Fruit fly (Drosophila melanogaster) whole organism, embryonic: ENCODE data around the gene Hr78.

Source experiments
- Asciz ChIP-seq: fragments of 200-800 bp; sonication (Bioruptor generic); optimal IDR thresholded peaks from 2 replicates; lab custom pipeline; 2017; ENCODE audit warnings: missing biosample characterization, mild to moderate bottlenecking, missing genetic modification characterization, missing genetic modification reagents
- CG10366 ChIP-seq: fragments of 200-800 bp; sonication (Bioruptor generic); IDR thresholded peaks from 2 replicates; pipeline ENCODE4 v1.3.6; 2022; ENCODE audit warnings: missing biosample characterization, missing genetic modification characterization
- CG10431 ChIP-seq: fragments of 200-800 bp; sonication (Bioruptor generic); optimal IDR thresholded peaks from 3 replicates; lab custom pipeline; 2018; ENCODE audit warnings: missing biosample characterization, mild to moderate bottlenecking, missing genetic modification characterization
- CG11695 ChIP-seq: fragments of 200-800 bp; sonication (Bioruptor generic); IDR thresholded peaks from 3 replicates; pipeline ENCODE4 v1.3.6; 2022; ENCODE audit warnings: missing biosample characterization, missing genetic modification characterization
- CG13894 ChIP-seq: fragments of 200-800 bp; sonication (Bioruptor generic); optimal IDR thresholded peaks from 3 replicates; lab custom pipeline; 2018; ENCODE audit warnings: missing biosample characterization, mild to moderate bottlenecking, missing genetic modification characterization, moderate library complexity
- CG16813 ChIP-seq: fragments of 200-800 bp; sonication (Bioruptor generic); IDR thresholded peaks from 3 replicates; pipeline ENCODE4 v1.3.6; 2022; ENCODE audit warnings: missing biosample characterization, missing genetic modification characterization; ENCODE audit not compliant: partially characterized antibody
- CG17912 ChIP-seq: fragments of 200-800 bp; sonication (Bioruptor generic); optimal IDR thresholded peaks from 2 replicates; lab custom pipeline; 2018; ENCODE audit warnings: missing biosample characterization, mild to moderate bottlenecking, missing genetic modification characterization
- CG1832 ChIP-seq: fragments of 200-800 bp; sonication (Bioruptor generic); optimal IDR thresholded peaks from 2 replicates; lab custom pipeline; 2017; ENCODE audit warnings: missing biosample characterization, mild to moderate bottlenecking, missing genetic modification characterization, inconsistent platforms
- CG18619 ChIP-seq: fragments of 200-800 bp; sonication (Bioruptor generic); optimal IDR thresholded peaks from 3 replicates; lab custom pipeline; 2017; ENCODE audit warnings: missing biosample characterization, mild to moderate bottlenecking, missing genetic modification characterization
- CG2678 ChIP-seq: fragments of 200-800 bp; sonication (Bioruptor generic); optimal IDR thresholded peaks from 3 replicates; lab custom pipeline; 2019; ENCODE audit warnings: missing biosample characterization, mild to moderate bottlenecking, missing genetic modification characterization, moderate library complexity
- CG30431 ChIP-seq: fragments of 200-800 bp; sonication (Bioruptor generic); optimal IDR thresholded peaks from 2 replicates; lab custom pipeline; 2017; ENCODE audit warnings: missing biosample characterization, missing genetic modification characterization
- CG31224 ChIP-seq: fragments of 200-800 bp; sonication (Bioruptor generic); IDR thresholded peaks from 2 replicates; pipeline ENCODE4 v1.3.6; 2022; ENCODE audit warnings: missing biosample characterization, missing genetic modification characterization
- CG3163 ChIP-seq: fragments of 200-800 bp; sonication (Bioruptor generic); optimal IDR thresholded peaks from 3 replicates; lab custom pipeline; 2016; ENCODE audit warnings: missing biosample characterization, missing genetic modification characterization
- CG32532 ChIP-seq: fragments of 200-800 bp; sonication (Bioruptor generic); IDR thresholded peaks from 2 replicates; pipeline ENCODE4 v1.3.6; 2022; ENCODE audit warnings: missing biosample characterization, missing genetic modification characterization
- CG3838 ChIP-seq: fragments of 200-800 bp; sonication (Bioruptor generic); optimal IDR thresholded peaks from 3 replicates; lab custom pipeline; 2016; ENCODE audit warnings: missing biosample characterization, missing genetic modification characterization
- CG4854 ChIP-seq: fragments of 200-800 bp; sonication (Bioruptor generic); optimal IDR thresholded peaks from 2 replicates; lab custom pipeline; 2016; ENCODE audit warnings: missing biosample characterization, missing genetic modification characterization, inconsistent platforms
- CG6791 ChIP-seq: fragments of 200-800 bp; sonication (Bioruptor generic); IDR thresholded peaks from 3 replicates; pipeline ENCODE4 v1.3.6; 2022; ENCODE audit warnings: missing biosample characterization, missing genetic modification characterization; ENCODE audit not compliant: partially characterized antibody
- CG7928 ChIP-seq: fragments of 200-800 bp; sonication (Bioruptor generic); optimal IDR thresholded peaks from 2 replicates; lab custom pipeline; 2017; ENCODE audit warnings: missing biosample characterization, mild to moderate bottlenecking, missing genetic modification characterization
- CG8290 ChIP-seq, 3 experiments: fragments of 200-800 bp; sonication (Bioruptor generic); optimal IDR thresholded peaks; 2 replicates each; lab custom pipeline; 2016 to 2019; ENCODE audit warnings: missing biosample characterization in 3 of 3, missing genetic modification characterization in 3 of 3, mild to moderate bottlenecking in 2 of 3, moderate library complexity in 1 of 3
- CG8359 ChIP-seq: fragments of 200-800 bp; sonication (Bioruptor generic); optimal IDR thresholded peaks from 2 replicates; lab custom pipeline; 2017; ENCODE audit warnings: missing biosample characterization, mild to moderate bottlenecking, missing genetic modification characterization, borderline replicate concordance
- CG9215 ChIP-seq: fragments of 200-800 bp; sonication (Bioruptor generic); IDR thresholded peaks from 2 replicates; pipeline ENCODE4 v1.3.6; 2022; ENCODE audit warnings: missing biosample characterization, missing genetic modification characterization
- CG9609 ChIP-seq: fragments of 200-800 bp; sonication (Bioruptor generic); optimal IDR thresholded peaks from 3 replicates; lab custom pipeline; 2016; ENCODE audit warnings: missing biosample characterization, missing genetic modification characterization
- CG9876 ChIP-seq: fragments of 200-800 bp; sonication (Bioruptor generic); optimal IDR thresholded peaks from 2 replicates; lab custom pipeline; 2016; ENCODE audit warnings: missing biosample characterization, missing genetic modification characterization
- Doc2 ChIP-seq: fragments of 200-800 bp; sonication (Bioruptor generic); IDR thresholded peaks from 2 replicates; pipeline ENCODE4 v1.3.6; 2022; ENCODE audit warnings: missing biosample characterization, missing genetic modification characterization
- Doc3 ChIP-seq: fragments of 200-800 bp; sonication (Bioruptor generic); IDR thresholded peaks from 3 replicates; pipeline ENCODE4 v1.3.6; 2022; ENCODE audit warnings: missing biosample characterization, missing genetic modification characterization; ENCODE audit not compliant: partially characterized antibody
- Dref ChIP-seq: fragments of 200-800 bp; sonication (Bioruptor generic); IDR thresholded peaks from 2 replicates; pipeline ENCODE4 v1.3.6; 2022; ENCODE audit warnings: missing biosample characterization, missing genetic modification characterization
- E2f1 ChIP-seq: fragments of 200-800 bp; sonication (Bioruptor generic); IDR thresholded peaks from 2 replicates; pipeline ENCODE4 v1.3.6; 2022; ENCODE audit warnings: missing biosample characterization, missing genetic modification characterization
- Hmr ChIP-seq: fragments of 200-800 bp; sonication (Bioruptor generic); optimal IDR thresholded peaks from 3 replicates; lab custom pipeline; 2017; ENCODE audit warnings: mild to moderate bottlenecking, missing biosample characterization, missing genetic modification reagents, missing genetic modification characterization
- Lhr ChIP-seq: fragments of 200-800 bp; sonication (Bioruptor generic); optimal IDR thresholded peaks from 3 replicates; lab custom pipeline; 2017; ENCODE audit warnings: mild to moderate bottlenecking, missing biosample characterization, missing genetic modification reagents, missing genetic modification characterization
- PHDP ChIP-seq: fragments of 200-800 bp; sonication (Bioruptor generic); optimal IDR thresholded peaks from 3 replicates; lab custom pipeline; 2018; ENCODE audit warnings: missing biosample characterization, mild to moderate bottlenecking, missing genetic modification characterization, moderate library complexity
- Rx ChIP-seq: fragments of 200-800 bp; sonication (Bioruptor generic); IDR thresholded peaks from 2 replicates; pipeline ENCODE4 v1.3.6; 2022; ENCODE audit warnings: missing biosample characterization, missing genetic modification characterization
- Sry-β ChIP-seq: fragments of 200-800 bp; sonication (Bioruptor generic); optimal IDR thresholded peaks from 2 replicates; lab custom pipeline; 2018; ENCODE audit warnings: missing biosample characterization, mild to moderate bottlenecking, missing genetic modification characterization, moderate library complexity
- Stat92E ChIP-seq, 3 experiments: fragments of >200 bp in 2 of 3; fragments of 200-800 bp in 1 of 3; sonication (Bioruptor generic) in 1 of 3; optimal IDR thresholded peaks; 2 replicates each; lab custom pipeline; 2017 to 2019; ENCODE audit warnings: missing biosample characterization in 3 of 3, missing genetic modification characterization in 3 of 3, mild to moderate bottlenecking in 1 of 3, moderate library complexity in 1 of 3
- Xrp1 ChIP-seq: fragments of 200-800 bp; sonication (Bioruptor generic); IDR thresholded peaks from 2 replicates; pipeline ENCODE4 v1.3.6; 2022; ENCODE audit warnings: missing biosample characterization, missing genetic modification characterization
- ab ChIP-seq: fragments of 200-800 bp; sonication (Bioruptor generic); optimal IDR thresholded peaks from 2 replicates; lab custom pipeline; 2016; ENCODE audit warnings: missing biosample characterization, missing genetic modification characterization
- abd-A ChIP-seq: fragments of 200-800 bp; sonication (Bioruptor generic); optimal IDR thresholded peaks from 3 replicates; lab custom pipeline; 2019; ENCODE audit warnings: missing biosample characterization, mild to moderate bottlenecking, missing genetic modification characterization, moderate library complexity
- cas ChIP-seq: fragments of 200-800 bp; sonication (Bioruptor generic); IDR thresholded peaks from 2 replicates; pipeline ENCODE4 v1.3.6; 2022; ENCODE audit warnings: missing biosample characterization, missing genetic modification characterization
- cato ChIP-seq: fragments of 200-800 bp; sonication (Bioruptor generic); optimal IDR thresholded peaks from 2 replicates; lab custom pipeline; 2016; ENCODE audit warnings: missing biosample characterization, missing genetic modification characterization, borderline replicate concordance
- corto ChIP-seq: fragments of 200-800 bp; sonication (Bioruptor generic); optimal IDR thresholded peaks from 2 replicates; lab custom pipeline; 2016; ENCODE audit warnings: missing biosample characterization, mild to moderate bottlenecking, missing genetic modification characterization, moderate library complexity
- fd64A ChIP-seq: fragments of 200-800 bp; sonication (Bioruptor generic); optimal IDR thresholded peaks from 3 replicates; lab custom pipeline; 2018; ENCODE audit warnings: missing biosample characterization, mild to moderate bottlenecking, missing genetic modification characterization
- her ChIP-seq: fragments of 200-800 bp; sonication (Bioruptor generic); optimal IDR thresholded peaks from 2 replicates; lab custom pipeline; 2016; ENCODE audit warnings: missing biosample characterization, missing genetic modification characterization
- ind ChIP-seq: fragments of 200-800 bp; sonication (Bioruptor generic); optimal IDR thresholded peaks from 3 replicates; lab custom pipeline; 2016; ENCODE audit warnings: missing biosample characterization, missing genetic modification characterization
- insv ChIP-seq, 2 experiments: fragments of 200-800 bp; sonication (Bioruptor generic); optimal IDR thresholded peaks; 3 replicates each; lab custom pipeline; 2016 to 2018; ENCODE audit warnings: missing biosample characterization in 2 of 2, missing genetic modification characterization in 2 of 2
- jigr1 ChIP-seq: fragments of 200-800 bp; sonication (Bioruptor generic); IDR thresholded peaks from 3 replicates; pipeline ENCODE4 v1.3.6; 2022; ENCODE audit warnings: missing biosample characterization, missing genetic modification characterization
- kay ChIP-seq: fragments of 200-800 bp; sonication (Bioruptor generic); optimal IDR thresholded peaks from 2 replicates; lab custom pipeline; 2016; ENCODE audit warnings: missing biosample characterization, missing genetic modification characterization
- lilli ChIP-seq: fragments of 200-800 bp; sonication (Bioruptor generic); optimal IDR thresholded peaks from 3 replicates; lab custom pipeline; 2016; ENCODE audit warnings: missing biosample characterization, missing genetic modification characterization
- mld ChIP-seq: fragments of 200-800 bp; sonication (Bioruptor generic); IDR thresholded peaks from 3 replicates; pipeline ENCODE4 v1.3.6; 2022; ENCODE audit warnings: missing biosample characterization, missing genetic modification characterization; ENCODE audit not compliant: partially characterized antibody
- slou ChIP-seq: fragments of 200-800 bp; sonication (Bioruptor generic); optimal IDR thresholded peaks from 3 replicates; lab custom pipeline; 2016; ENCODE audit warnings: missing biosample characterization, missing genetic modification characterization
- usp ChIP-seq: fragments of >200 bp; optimal IDR thresholded peaks from 2 replicates; lab custom pipeline; 2017; ENCODE audit warnings: missing biosample characterization, missing genetic modification characterization
- zen2 ChIP-seq: fragments of 200-800 bp; sonication (Bioruptor generic); IDR thresholded peaks from 3 replicates; pipeline ENCODE4 v1.3.6; 2022; ENCODE audit warnings: missing biosample characterization, missing genetic modification characterization; ENCODE audit not compliant: partially characterized antibody

The Hr78 gene

DNA sequence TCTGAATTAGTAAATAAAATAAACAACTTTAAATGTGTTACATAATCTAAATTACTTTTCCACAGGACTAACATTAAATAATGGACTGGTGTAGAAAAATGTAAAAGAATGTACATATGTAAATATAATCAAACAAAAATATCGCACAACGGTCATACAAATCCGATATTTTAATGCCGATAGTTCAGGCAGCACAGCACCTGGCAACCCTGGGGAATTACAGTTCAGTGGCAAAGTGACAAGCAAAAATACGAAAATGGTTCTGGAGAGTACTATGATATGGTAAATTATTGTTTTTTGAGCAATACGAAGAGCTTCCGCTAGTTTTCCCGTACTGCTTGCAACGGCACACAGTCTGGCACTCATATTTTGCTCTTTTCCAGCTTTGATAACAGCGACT lies 39.6 kb upstream of the Hr78 start, which contains the start of gene Rpn10 (continued):
- TF ChIP-seq Xrp1 (GFP tag; lab: Robert Waterston, UW) (no peak), usp (no peak), ab (no peak), CG9215 (GFP tag; lab: Robert Waterston, UW) (no peak), E2f1 (GFP tag; lab: Robert Waterston, UW) (no peak), mld (GFP tag; lab: Robert Waterston, UW) (peak; percentile 93), CG4854 (peak; percentile 10), slou (GFP tag; lab: Kevin White, UChicago) (no peak), CG2678 (tag; lab: Kevin White, UChicago) (no peak), CG8290 (GFP tag; optimal IDR thresholded peaks at IDR 0.05; lab: Kevin White, UChicago) (peak; percentile 50), CG8290 (tag; optimal IDR thresholded peaks at IDR 0.05; lab: Kevin White, UChicago) (peak in 1 of 2 experiments; percentile 66), Doc3 (GFP tag; lab: Robert Waterston, UW) (peak; percentile 94), CG1832 (GFP tag; lab: Kevin White, UChicago) (no peak), Doc2 (GFP tag; lab: Robert Waterston, UW) (no peak), cato (GFP tag; lab: Kevin White, UChicago) (no peak), kay (no peak), lilli (peak; percentile 42), PHDP (tag; lab: Kevin White, UChicago) (peak; percentile 22), Dref (no peak; the same call in 1 of the 2 replicates), CG9876 (GFP tag; lab: Kevin White, UChicago) (no peak), CG9609 (GFP tag; lab: Kevin White, UChicago) (no peak), Hmr (no peak), CG8359 (GFP tag; lab: Kevin White, UChicago) (no peak), CG3838 (GFP tag; lab: Kevin White, UChicago) (no peak), CG18619 (GFP tag; lab: Kevin White, UChicago) (no peak), CG16813 (GFP tag; lab: Robert Waterston, UW) (peak; percentile 99), CG7928 (GFP tag; lab: Kevin White, UChicago) (no peak), zen2 (GFP tag; lab: Robert Waterston, UW) (peak; percentile 96), Rx (GFP tag; lab: Robert Waterston, UW) (no peak), her (no peak), cas (GFP tag; lab: Robert Waterston, UW) (no peak), Asciz (no peak), CG30431 (GFP tag; lab: Kevin White, UChicago) (no peak), corto (no peak), jigr1 (GFP tag; lab: Robert Waterston, UW) (no peak), CG10431 (GFP tag; lab: Kevin White, UChicago) (no peak), CG11695 (GFP tag; lab: Robert Waterston, UW) (no peak), CG3163 (GFP tag; lab: Kevin White, UChicago) (no peak), abd-A (tag; lab: Kevin White, UChicago) (no peak), CG13894 (tag; lab: Kevin White, UChicago) (peak; percentile 78), ind (GFP tag; lab: Kevin White, UChicago) (peak; percentile 4), CG10366 (GFP tag; lab: Robert Waterston, UW) (no peak), fd64A (GFP tag; lab: Kevin White, UChicago) (no peak), CG31224 (GFP tag; lab: Robert Waterston, UW) (no peak), Lhr (GFP tag; lab: Kevin White, UChicago) (peak; percentile 73), CG32532 (GFP tag; lab: Robert Waterston, UW) (peak; percentile 71), Sry-β (no peak), CG17912 (GFP tag; lab: Kevin White, UChicago) (no peak), insv (GFP tag; optimal IDR thresholded peaks at IDR 0.05; lab: Kevin White, UChicago) (no peak), Stat92E (GFP tag; optimal IDR thresholded peaks at IDR 0.05; lab: Kevin White, UChicago) (peak in 1 of 3 experiments; percentile 12), CG6791 (peak; percentile 98)
